Fruit fly (Drosophila melanogaster) whole organism, prepupa: ENCODE measurements around the gene CG31516.
A peak's percentile ranks its signal among the peaks of the same experiment; 100 is the strongest.

Experiments used
- Blimp-1 ChIP-seq: fragments of 200-800 bp; sonication (Bioruptor generic); optimal IDR thresholded peaks from 3 replicates; lab custom pipeline; 2017; ENCODE audit warnings: missing biosample characterization, missing genetic modification characterization, mild to moderate bottlenecking, moderate library complexity, missing genetic modification reagents
- CG10669 ChIP-seq: fragments of 200-800 bp; sonication (Bioruptor generic); optimal IDR thresholded peaks from 3 replicates; lab custom pipeline; 2018; ENCODE audit warnings: missing biosample characterization, mild to moderate bottlenecking, missing genetic modification characterization, moderate library complexity
- CG11294 ChIP-seq: fragments of 200-800 bp; sonication (Bioruptor generic); IDR thresholded peaks from 2 replicates; pipeline ENCODE4 v1.3.6; 2022; ENCODE audit warnings: missing biosample characterization, missing genetic modification characterization
- CG11762 ChIP-seq: fragments of 200-800 bp; sonication (Bioruptor generic); optimal IDR thresholded peaks from 3 replicates; lab custom pipeline; 2016; ENCODE audit warnings: missing biosample characterization, missing genetic modification characterization; ENCODE audit not compliant: insufficient read depth
- CG11902 ChIP-seq: fragments of 200-800 bp; sonication (Bioruptor generic); optimal IDR thresholded peaks from 3 replicates; lab custom pipeline; 2016; ENCODE audit warnings: missing biosample characterization, missing genetic modification characterization
- CG15336 ChIP-seq: fragments of 200-800 bp; sonication (Bioruptor generic); IDR thresholded peaks from 2 replicates; pipeline ENCODE4 v1.3.6; 2022; ENCODE audit warnings: missing biosample characterization, missing genetic modification characterization
- CG1621 ChIP-seq: fragments of 200-800 bp; sonication (Bioruptor generic); optimal IDR thresholded peaks from 3 replicates; lab custom pipeline; 2018; ENCODE audit warnings: missing biosample characterization, mild to moderate bottlenecking, missing genetic modification characterization
- CG16779 ChIP-seq: fragments of 200-800 bp; sonication (Bioruptor generic); optimal IDR thresholded peaks from 3 replicates; lab custom pipeline; 2017; ENCODE audit warnings: missing biosample characterization, mild to moderate bottlenecking, missing genetic modification characterization
- CG3032 ChIP-seq: fragments of 200-800 bp; optimal IDR thresholded peaks from 2 replicates; lab custom pipeline; 2019; ENCODE audit warnings: missing biosample characterization, mild to moderate bottlenecking, missing genetic modification characterization, moderate library complexity
- CG32006 ChIP-seq: fragments of 200-800 bp; sonication (Bioruptor generic); optimal IDR thresholded peaks from 3 replicates; lab custom pipeline; 2017; ENCODE audit warnings: missing biosample characterization, mild to moderate bottlenecking, missing genetic modification characterization
- CG34406 ChIP-seq: fragments of 200-800 bp; sonication (Bioruptor generic); optimal IDR thresholded peaks from 3 replicates; lab custom pipeline; 2016; ENCODE audit warnings: missing biosample characterization, missing genetic modification characterization
- CG3919 ChIP-seq: fragments of 200-800 bp; sonication (Bioruptor generic); optimal IDR thresholded peaks from 3 replicates; lab custom pipeline; 2016; ENCODE audit warnings: missing biosample characterization, missing genetic modification characterization
- CG6163 ChIP-seq: fragments of 200-800 bp; sonication (Bioruptor generic); IDR thresholded peaks from 3 replicates; pipeline ENCODE4 v1.3.6; 2022; ENCODE audit warnings: missing biosample characterization, missing genetic modification characterization
- CG6276 ChIP-seq: fragments of 200-800 bp; sonication (Bioruptor generic); optimal IDR thresholded peaks from 2 replicates; lab custom pipeline; 2017; ENCODE audit warnings: missing biosample characterization, mild to moderate bottlenecking, missing genetic modification characterization
- CG6792 ChIP-seq: fragments of 200-800 bp; sonication (Bioruptor generic); optimal IDR thresholded peaks from 3 replicates; lab custom pipeline; 2016; ENCODE audit warnings: missing biosample characterization, missing genetic modification characterization
- CG6808 ChIP-seq: fragments of 200-800 bp; sonication (Bioruptor generic); optimal IDR thresholded peaks from 3 replicates; lab custom pipeline; 2017; ENCODE audit warnings: missing biosample characterization, missing genetic modification characterization, mild to moderate bottlenecking, moderate library complexity, missing genetic modification reagents
- CG6854 ChIP-seq: fragments of 200-800 bp; sonication (Bioruptor generic); optimal IDR thresholded peaks from 2 replicates; lab custom pipeline; 2017; ENCODE audit warnings: missing biosample characterization, mild to moderate bottlenecking, missing genetic modification characterization
- CG7368 ChIP-seq: fragments of 200-800 bp; sonication (Bioruptor generic); optimal IDR thresholded peaks from 3 replicates; lab custom pipeline; 2016; ENCODE audit warnings: missing biosample characterization, missing genetic modification characterization
- CG8119 ChIP-seq: fragments of 200-800 bp; sonication (Bioruptor generic); IDR thresholded peaks from 3 replicates; pipeline ENCODE4 v1.3.6; 2022; ENCODE audit warnings: missing biosample characterization, missing genetic modification characterization
- CG8319 ChIP-seq: fragments of 200-800 bp; sonication (Bioruptor generic); optimal IDR thresholded peaks from 3 replicates; lab custom pipeline; 2016; ENCODE audit warnings: missing biosample characterization, missing genetic modification characterization
- CG8632 ChIP-seq: fragments of 200-800 bp; sonication (Bioruptor generic); optimal IDR thresholded peaks from 3 replicates; lab custom pipeline; 2016; ENCODE audit warnings: missing biosample characterization, missing genetic modification characterization
- CG9139 ChIP-seq: fragments of 200-800 bp; sonication (Bioruptor generic); optimal IDR thresholded peaks from 3 replicates; lab custom pipeline; 2017; ENCODE audit warnings: missing biosample characterization, mild to moderate bottlenecking, missing genetic modification characterization
- Eip75B ChIP-seq: fragments of 200-800 bp; sonication (Bioruptor generic); optimal IDR thresholded peaks from 3 replicates; lab custom pipeline; 2016; ENCODE audit warnings: missing biosample characterization, missing genetic modification characterization
- Eip78C ChIP-seq: fragments of 200-800 bp; sonication (Bioruptor generic); peaks from one replicate; lab custom pipeline; 2016; ENCODE audit warnings: missing biosample characterization, missing genetic modification characterization
- Ets21C ChIP-seq: fragments of 200-800 bp; sonication (Bioruptor generic); optimal IDR thresholded peaks from 3 replicates; lab custom pipeline; 2016; ENCODE audit warnings: missing biosample characterization, missing genetic modification characterization
- Ets96B ChIP-seq: fragments of 200-800 bp; optimal IDR thresholded peaks from 2 replicates; lab custom pipeline; 2019; ENCODE audit warnings: missing biosample characterization, mild to moderate bottlenecking, missing genetic modification characterization, moderate library complexity
- Gug ChIP-seq: fragments of 200-800 bp; sonication (Bioruptor generic); IDR thresholded peaks from 2 replicates; pipeline ENCODE4 v1.3.6; 2022; ENCODE audit warnings: missing biosample characterization, missing genetic modification characterization
- Hr38 ChIP-seq: sonication (Bioruptor generic); optimal IDR thresholded peaks from 2 replicates; lab custom pipeline; 2016; ENCODE audit warnings: missing biosample characterization, missing genetic modification characterization
- Hr39 ChIP-seq: fragments of 200-800 bp; sonication (Bioruptor generic); optimal IDR thresholded peaks from 2 replicates; lab custom pipeline; 2016; ENCODE audit warnings: missing biosample characterization, missing genetic modification characterization
- Hr4 ChIP-seq: fragments of 200-800 bp; sonication (Bioruptor generic); optimal IDR thresholded peaks from 3 replicates; lab custom pipeline; 2016; ENCODE audit warnings: missing biosample characterization, missing genetic modification characterization
- Lpt ChIP-seq: fragments of 200-800 bp; sonication (Bioruptor generic); optimal IDR thresholded peaks from 3 replicates; lab custom pipeline; 2016; ENCODE audit warnings: missing biosample characterization, missing genetic modification characterization
- Met ChIP-seq: fragments of 200-800 bp; sonication (Bioruptor generic); optimal IDR thresholded peaks from 3 replicates; lab custom pipeline; 2016; ENCODE audit warnings: missing biosample characterization, missing genetic modification characterization
- OdsH ChIP-seq: fragments of 200-800 bp; sonication (Bioruptor generic); optimal IDR thresholded peaks from 3 replicates; lab custom pipeline; 2016; ENCODE audit warnings: missing biosample characterization, missing genetic modification characterization
- Smox ChIP-seq: fragments of 200-800 bp; sonication (Bioruptor generic); optimal IDR thresholded peaks from 3 replicates; lab custom pipeline; 2016; ENCODE audit warnings: missing biosample characterization, missing genetic modification characterization
- Sox15 ChIP-seq: fragments of 200-800 bp; sonication (Bioruptor generic); optimal IDR thresholded peaks from 3 replicates; lab custom pipeline; 2016; ENCODE audit warnings: missing biosample characterization, missing genetic modification characterization
- acj6 ChIP-seq: fragments of 200-800 bp; sonication (Bioruptor generic); optimal IDR thresholded peaks from 3 replicates; lab custom pipeline; 2016; ENCODE audit warnings: missing biosample characterization, missing genetic modification characterization
- cyc ChIP-seq: fragments of 200-800 bp; sonication (Bioruptor generic); optimal IDR thresholded peaks from 3 replicates; lab custom pipeline; 2016; ENCODE audit warnings: missing biosample characterization, missing genetic modification characterization
- dac ChIP-seq: fragments of 200-800 bp; sonication (Bioruptor generic); optimal IDR thresholded peaks from 2 replicates; lab custom pipeline; 2017; ENCODE audit warnings: missing biosample characterization, mild to moderate bottlenecking, missing genetic modification characterization
- dsx ChIP-seq: fragments of 200-800 bp; optimal IDR thresholded peaks from 3 replicates; lab custom pipeline; 2019; ENCODE audit warnings: missing biosample characterization, mild to moderate bottlenecking, missing genetic modification characterization, moderate library complexity; ENCODE audit not compliant: poor library complexity, severe bottlenecking
- eg ChIP-seq: fragments of 200-800 bp; sonication (Bioruptor generic); IDR thresholded peaks from 3 replicates; pipeline ENCODE4 v1.3.6; 2022; ENCODE audit warnings: missing biosample characterization, missing genetic modification characterization
- esn ChIP-seq: fragments of 200-800 bp; sonication (Bioruptor generic); optimal IDR thresholded peaks from 2 replicates; lab custom pipeline; 2016; ENCODE audit warnings: missing biosample characterization, mild to moderate bottlenecking, missing genetic modification characterization, moderate library complexity
- fd59A ChIP-seq: fragments of 200-800 bp; sonication (Bioruptor generic); optimal IDR thresholded peaks from 2 replicates; lab custom pipeline; 2017; ENCODE audit warnings: missing biosample characterization, mild to moderate bottlenecking, missing genetic modification characterization, missing genetic modification reagents
- fkh ChIP-seq: fragments of 200-800 bp; sonication (Bioruptor generic); optimal IDR thresholded peaks from 3 replicates; lab custom pipeline; 2017; ENCODE audit warnings: missing biosample characterization, mild to moderate bottlenecking, missing genetic modification characterization, moderate library complexity
- lz ChIP-seq: fragments of 200-800 bp; sonication (Bioruptor generic); optimal IDR thresholded peaks from 3 replicates; lab custom pipeline; 2016; ENCODE audit warnings: missing biosample characterization, missing genetic modification characterization
- net ChIP-seq: fragments of 200-800 bp; sonication (Bioruptor generic); optimal IDR thresholded peaks from 3 replicates; lab custom pipeline; 2016; ENCODE audit warnings: missing biosample characterization, missing genetic modification characterization
- pdm3 ChIP-seq: fragments of 200-800 bp; sonication (Bioruptor generic); optimal IDR thresholded peaks from 3 replicates; lab custom pipeline; 2016; ENCODE audit warnings: missing biosample characterization, missing genetic modification characterization
- salr ChIP-seq, 2 experiments: fragments of 200-800 bp; sonication (Bioruptor generic); optimal IDR thresholded peaks; 3 replicates each; lab custom pipeline; 2016 to 2018; ENCODE audit warnings: missing biosample characterization in 2 of 2, missing genetic modification characterization in 2 of 2, mild to moderate bottlenecking in 1 of 2
- spab ChIP-seq: fragments of 200-800 bp; sonication (Bioruptor generic); optimal IDR thresholded peaks from 2 replicates; lab custom pipeline; 2017; ENCODE audit warnings: missing biosample characterization, mild to moderate bottlenecking, missing genetic modification characterization, missing genetic modification reagents
- svp ChIP-seq: fragments of 200-800 bp; sonication (Bioruptor generic); peaks from one replicate; lab custom pipeline; 2016; ENCODE audit warnings: missing biosample characterization, missing genetic modification characterization
- topi ChIP-seq: fragments of 200-800 bp; sonication (Bioruptor generic); optimal IDR thresholded peaks from 3 replicates; lab custom pipeline; 2016; ENCODE audit warnings: missing biosample characterization, missing genetic modification characterization
- vri ChIP-seq: fragments of 200-800 bp; sonication (Bioruptor generic); optimal IDR thresholded peaks from 3 replicates; lab custom pipeline; 2016; ENCODE audit warnings: missing biosample characterization, mild to moderate bottlenecking, missing genetic modification characterization

The CG31516 gene

dm6 chr3R:4241776-4242175 lies 21.8 kb upstream of the CG31516 start:
- TF ChIP-seq svp: peak; percentile 95
- TF ChIP-seq Met (GFP tag; lab: Kevin White, UChicago): no peak
- peak; percentile 24 for TF ChIP-seq Eip78C (GFP tag; lab: Kevin White, UChicago)
- TF ChIP-seq, all 60 proteins: peak for 2

DNA sequence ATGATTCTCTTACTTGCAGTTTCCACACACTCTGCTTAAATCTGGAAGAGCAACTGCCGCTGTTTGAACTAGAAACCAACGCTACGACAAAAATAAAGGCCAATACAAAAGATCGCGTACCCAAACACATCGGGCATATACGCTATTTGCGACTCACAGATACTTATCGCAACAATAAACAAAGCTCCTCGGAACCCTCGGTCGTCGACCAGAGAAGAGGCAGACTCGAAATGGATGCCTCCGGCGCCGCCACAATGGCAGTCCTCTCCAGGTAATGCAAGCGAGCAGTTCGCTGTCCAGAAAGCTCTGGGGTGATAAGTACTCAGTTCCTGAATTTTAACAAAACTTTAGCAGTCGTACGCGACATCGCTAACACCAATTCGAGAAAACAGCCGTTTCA lies 16.6 kb upstream of the CG31516 start:
- TF ChIP-seq CG32006 (GFP tag; lab: Kevin White, UChicago): no peak
- TF ChIP-seq CG34406 (GFP tag; lab: Kevin White, UChicago): no peak
- TF ChIP-seq acj6 (GFP tag; lab: Kevin White, UChicago): no peak
- peak; percentile 37 for TF ChIP-seq CG16779 (tag; lab: Kevin White, UChicago)
- no peak for TF ChIP-seq Hr38 (GFP tag; lab: Kevin White, UChicago)
- peak; percentile 45 for TF ChIP-seq Lpt (GFP tag; lab: Kevin White, UChicago)
- TF ChIP-seq salr (GFP tag; optimal IDR thresholded peaks at IDR 0.05; lab: Kevin White, UChicago): no peak
- TF ChIP-seq OdsH (GFP tag; lab: Kevin White, UChicago): no peak
- TF ChIP-seq CG6792 (GFP tag; lab: Kevin White, UChicago): no peak
- TF ChIP-seq Met (GFP tag; lab: Kevin White, UChicago): no peak
- TF ChIP-seq CG11762 (GFP tag; lab: Kevin White, UChicago): no peak
- peak; percentile 16 for TF ChIP-seq topi
- TF ChIP-seq Ets96B (tag; lab: Kevin White, UChicago): no peak
- TF ChIP-seq CG3919 (GFP tag; lab: Kevin White, UChicago): peak; percentile 14
- no peak for TF ChIP-seq spab (GFP tag; lab: Kevin White, UChicago)
- no peak for TF ChIP-seq CG11294
- no peak for TF ChIP-seq Hr4 (GFP tag; lab: Kevin White, UChicago)
- TF ChIP-seq Ets21C (GFP tag; lab: Kevin White, UChicago): no peak
- peak; percentile 70 for TF ChIP-seq Eip78C (GFP tag; lab: Kevin White, UChicago)
- no peak for TF ChIP-seq Smox (GFP tag; lab: Kevin White, UChicago)
- no peak for TF ChIP-seq fd59A
- no peak for TF ChIP-seq cyc (GFP tag; lab: Kevin White, UChicago)
- no peak for TF ChIP-seq CG7368
- no peak for TF ChIP-seq CG10669
- TF ChIP-seq CG1621: peak; percentile 41
- no peak for TF ChIP-seq lz
- TF ChIP-seq CG6808 (GFP tag; lab: Kevin White, UChicago): peak; percentile 0
- peak; percentile 17 for TF ChIP-seq CG6276 (GFP tag; lab: Kevin White, UChicago)
- TF ChIP-seq pdm3 (GFP tag; lab: Kevin White, UChicago): no peak
- TF ChIP-seq eg (GFP tag; lab: Robert Waterston, UW): no peak
- TF ChIP-seq Blimp-1: no peak
- peak; percentile 52; the same call in 2 of the 3 replicates for TF ChIP-seq CG6163 (GFP tag; lab: Robert Waterston, UW)
- TF ChIP-seq dac (GFP tag; lab: Kevin White, UChicago): no peak
- TF ChIP-seq vri (GFP tag; lab: Kevin White, UChicago): no peak
- TF ChIP-seq Hr39: no peak
- TF ChIP-seq dsx (GFP tag; lab: Kevin White, UChicago): no peak
- TF ChIP-seq CG8319: no peak
- peak; percentile 25 for TF ChIP-seq esn
- TF ChIP-seq CG6854: no peak
- peak; percentile 45 for TF ChIP-seq CG9139 (GFP tag; lab: Kevin White, UChicago)
- TF ChIP-seq CG3032: no peak
- TF ChIP-seq CG11902 (GFP tag; lab: Kevin White, UChicago): no peak
- TF ChIP-seq Gug (GFP tag; lab: Robert Waterston, UW): no peak
- TF ChIP-seq CG8119 (GFP tag; lab: Robert Waterston, UW): no peak
- TF ChIP-seq net (GFP tag; lab: Kevin White, UChicago): peak; percentile 18
- peak; percentile 86 for TF ChIP-seq svp
- no peak for TF ChIP-seq Sox15 (GFP tag; lab: Kevin White, UChicago)
- peak; percentile 12 for TF ChIP-seq Eip75B (GFP tag; lab: Kevin White, UChicago)
- no peak for TF ChIP-seq CG8632
- no peak for TF ChIP-seq CG15336 (GFP tag; lab: Robert Waterston, UW)
- TF ChIP-seq fkh (GFP tag; lab: Kevin White, UChicago): no peak
